Fruit fly (Drosophila melanogaster) whole organism, pupa: Measurements from ENCODE around the gene CG13364.

Experiments
- CG10348 ChIP-seq: fragments of 200-800 bp; sonication (Bioruptor generic); IDR thresholded peaks from 2 replicates; pipeline ENCODE4 v1.3.6; 2022; ENCODE audit warnings: missing biosample characterization, missing genetic modification characterization
- CG12605 ChIP-seq: fragments of 200-800 bp; sonication (Bioruptor generic); IDR thresholded peaks from 2 replicates; pipeline ENCODE4 v1.3.6; 2022; ENCODE audit warnings: missing biosample characterization, missing genetic modification characterization
- CG13204 ChIP-seq: fragments of 200-800 bp; sonication (Bioruptor generic); optimal IDR thresholded peaks from 2 replicates; lab custom pipeline; 2018; ENCODE audit warnings: missing biosample characterization, mild to moderate bottlenecking, missing genetic modification characterization, moderate library complexity
- CG14655 ChIP-seq: fragments of 200-800 bp; sonication (Bioruptor generic); optimal IDR thresholded peaks from 3 replicates; lab custom pipeline; 2017; ENCODE audit warnings: mild to moderate bottlenecking, missing biosample characterization, missing genetic modification reagents, missing genetic modification characterization
- CG15710 ChIP-seq: fragments of 200-800 bp; sonication (Bioruptor generic); optimal IDR thresholded peaks from 2 replicates; lab custom pipeline; 2018; ENCODE audit warnings: missing biosample characterization, mild to moderate bottlenecking, missing genetic modification characterization, moderate library complexity
- CG17806 ChIP-seq: fragments of 200-800 bp; sonication (Bioruptor generic); optimal IDR thresholded peaks from 2 replicates; lab custom pipeline; 2018; ENCODE audit warnings: missing biosample characterization, mild to moderate bottlenecking, missing genetic modification characterization, moderate library complexity
- CG32121 ChIP-seq: fragments of 200-800 bp; sonication (Bioruptor generic); IDR thresholded peaks from 2 replicates; pipeline ENCODE4 v1.3.6; 2022; ENCODE audit warnings: missing biosample characterization, missing genetic modification characterization
- CG34367 ChIP-seq: fragments of 200-800 bp; sonication (Bioruptor generic); optimal IDR thresholded peaks from 2 replicates; lab custom pipeline; 2018; ENCODE audit warnings: missing biosample characterization, mild to moderate bottlenecking, missing genetic modification characterization
- CG4496 ChIP-seq: fragments of 200-800 bp; sonication (Bioruptor generic); IDR thresholded peaks from 3 replicates; pipeline ENCODE4 v1.3.6; 2022; ENCODE audit warnings: missing biosample characterization, missing genetic modification characterization
- CG8159 ChIP-seq: fragments of 200-800 bp; sonication (Bioruptor generic); optimal IDR thresholded peaks from 3 replicates; lab custom pipeline; 2018; ENCODE audit warnings: missing biosample characterization, mild to moderate bottlenecking, missing genetic modification characterization, moderate library complexity
- CG8301 ChIP-seq: fragments of 200-800 bp; sonication (Bioruptor generic); optimal IDR thresholded peaks from 2 replicates; lab custom pipeline; 2018; ENCODE audit warnings: missing biosample characterization, mild to moderate bottlenecking, missing genetic modification characterization
- CG9948 ChIP-seq: fragments of 200-800 bp; sonication (Bioruptor generic); optimal IDR thresholded peaks from 2 replicates; lab custom pipeline; 2018; ENCODE audit warnings: missing biosample characterization, mild to moderate bottlenecking, missing genetic modification characterization, moderate library complexity
- D1 ChIP-seq: fragments of 200-800 bp; sonication (Bioruptor generic); optimal IDR thresholded peaks from 2 replicates; lab custom pipeline; 2018; ENCODE audit warnings: missing biosample characterization, mild to moderate bottlenecking, missing genetic modification characterization, moderate library complexity
- EcR ChIP-seq: fragments of 200-800 bp; sonication (Bioruptor generic); optimal IDR thresholded peaks from 3 replicates; lab custom pipeline; 2019; ENCODE audit warnings: missing biosample characterization, missing genetic modification characterization, mild to moderate bottlenecking, moderate library complexity, missing genetic modification reagents
- Ets98B ChIP-seq: fragments of 200-800 bp; sonication (Bioruptor generic); IDR thresholded peaks from 2 replicates; pipeline ENCODE4 v1.3.6; 2022; ENCODE audit warnings: missing biosample characterization, missing genetic modification characterization
- Pif1A ChIP-seq: fragments of 200-800 bp; sonication (Bioruptor generic); optimal IDR thresholded peaks from 3 replicates; lab custom pipeline; 2016; ENCODE audit warnings: missing biosample characterization, missing genetic modification characterization
- Pif1B ChIP-seq: fragments of 200-800 bp; sonication (Bioruptor generic); optimal IDR thresholded peaks from 3 replicates; lab custom pipeline; 2016; ENCODE audit warnings: missing biosample characterization, missing genetic modification characterization
- Snoo ChIP-seq: fragments of 200-800 bp; sonication (Bioruptor generic); optimal IDR thresholded peaks from 3 replicates; lab custom pipeline; 2017; ENCODE audit warnings: missing biosample characterization, mild to moderate bottlenecking, missing genetic modification characterization, inconsistent platforms
- fd96Ca ChIP-seq: fragments of 200-800 bp; sonication (Bioruptor generic); IDR thresholded peaks from 3 replicates; pipeline ENCODE4 v1.3.6; 2022; ENCODE audit warnings: missing biosample characterization, missing genetic modification characterization
- gl ChIP-seq: fragments of 200-800 bp; sonication (Bioruptor generic); optimal IDR thresholded peaks from 2 replicates; lab custom pipeline; 2018; ENCODE audit warnings: missing biosample characterization, mild to moderate bottlenecking, missing genetic modification characterization
- rn ChIP-seq: fragments of 200-800 bp; sonication (Bioruptor generic); IDR thresholded peaks from 2 replicates; pipeline ENCODE4 v1.3.6; 2022; ENCODE audit warnings: missing biosample characterization, missing genetic modification characterization

Gene CG13364

DNA sequence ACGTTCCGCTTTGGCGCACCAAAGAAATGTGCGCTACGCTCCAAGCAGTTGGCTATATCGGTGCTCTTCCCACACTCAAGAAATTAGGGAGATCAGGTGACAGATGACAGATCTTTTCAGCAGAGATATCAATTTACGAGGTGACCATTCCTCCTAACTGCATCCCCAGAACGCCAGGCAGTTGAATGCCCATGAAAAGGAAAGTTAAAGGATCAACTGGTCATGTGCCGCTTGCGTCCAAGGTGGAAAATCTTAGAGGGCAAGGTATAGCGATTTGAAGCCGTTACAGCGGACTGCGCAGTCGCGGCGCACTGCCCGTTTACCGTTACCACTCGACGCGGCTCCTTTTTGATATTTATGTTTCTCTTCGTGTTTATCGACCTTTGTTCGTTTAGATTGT is 6.4 kb downstream of the CG13364 start:
- TF ChIP-seq D1 (tag; lab: Kevin White, UChicago) = no peak
- TF ChIP-seq CG4496 (GFP tag; lab: Robert Waterston, UW) = 0 out of 3 replicates have a peak, but pooled peaks have one; percentile 32
- TF ChIP-seq CG14655 (GFP tag; lab: Kevin White, UChicago) = no peak
- TF ChIP-seq CG8301 (tag; lab: Kevin White, UChicago) = peak; percentile 1
- TF ChIP-seq CG17806 (tag; lab: Kevin White, UChicago) = no peak

DNA sequence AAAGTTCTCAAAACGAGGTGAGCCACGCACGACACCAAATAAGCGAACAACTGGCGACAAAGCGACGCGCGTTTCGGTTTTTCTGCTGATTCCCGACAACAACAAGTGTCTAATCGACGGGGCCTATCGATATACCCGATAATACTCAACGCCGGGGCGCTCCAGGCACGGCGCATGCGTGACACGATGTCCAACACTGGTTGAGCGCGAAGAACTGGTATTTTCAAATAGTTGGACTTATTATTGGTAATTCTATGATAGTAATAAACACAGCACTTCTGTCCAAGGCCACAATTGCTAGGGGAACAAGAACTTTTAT is 7.6 kb downstream of the CG13364 start:
- TF ChIP-seq CG13204 (GFP tag; lab: Kevin White, UChicago) (no peak), CG8159 (no peak), CG34367 (tag; lab: Kevin White, UChicago) (no peak), CG9948 (no peak), CG12605 (no peak), D1 (tag; lab: Kevin White, UChicago) (no peak), Ets98B (GFP tag; lab: Robert Waterston, UW) (no peak), CG8301 (tag; lab: Kevin White, UChicago) (no peak), CG17806 (tag; lab: Kevin White, UChicago) (no peak), CG4496 (GFP tag; lab: Robert Waterston, UW) (no peak), CG10348 (GFP tag; lab: Robert Waterston, UW) (no peak), CG14655 (GFP tag; lab: Kevin White, UChicago) (no peak), rn (GFP tag; lab: Robert Waterston, UW) (no peak), gl (tag; lab: Kevin White, UChicago) (no peak), Pif1B (GFP tag; lab: Kevin White, UChicago) (no peak), fd96Ca (no peak), Snoo (tag; lab: Kevin White, UChicago) (no peak), CG32121 (GFP tag; lab: Robert Waterston, UW) (no peak), EcR (GFP tag; lab: Kevin White, UChicago) (no peak)

DNA sequence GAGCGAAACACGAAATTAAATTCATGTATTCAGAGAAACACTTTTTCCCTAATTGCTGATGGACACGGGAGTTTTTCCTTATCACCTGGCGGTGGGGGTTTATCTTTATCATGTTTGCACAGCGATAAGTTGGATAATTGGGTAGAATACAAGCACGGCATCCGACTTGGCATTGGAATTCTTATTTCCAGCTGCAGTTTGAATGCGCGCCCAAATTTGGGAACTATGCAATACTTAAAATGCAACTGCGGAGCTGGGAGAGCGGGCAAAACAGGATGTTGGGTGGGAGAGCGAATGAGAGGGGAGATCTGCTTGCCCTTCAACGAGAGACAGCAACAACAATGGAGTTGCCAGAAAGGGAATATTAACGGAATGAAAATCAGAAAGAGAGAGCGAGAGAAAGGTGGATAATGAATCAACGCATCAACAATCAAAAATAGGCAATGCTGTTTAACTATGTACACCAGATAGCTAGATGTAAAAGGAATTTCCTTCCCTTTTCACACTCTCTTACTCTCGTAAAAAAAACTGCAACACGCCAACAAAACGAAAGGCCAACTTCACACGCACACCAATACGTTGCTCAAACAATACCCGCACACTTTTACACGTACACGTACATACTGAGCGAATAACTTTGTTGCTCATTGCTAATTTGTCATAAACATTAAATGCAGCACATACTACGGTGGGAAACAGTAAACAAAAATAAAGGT is 8.1 kb downstream of the CG13364 start:
- TF ChIP-seq CG8301 (tag; lab: Kevin White, UChicago) (no peak), D1 (tag; lab: Kevin White, UChicago) (no peak), CG4496 (GFP tag; lab: Robert Waterston, UW) (0 out of 3 replicates have a peak, but pooled peaks have one; percentile 22), Snoo (tag; lab: Kevin White, UChicago) (peak; percentile 5), fd96Ca (no peak), CG12605 (no peak), EcR (GFP tag; lab: Kevin White, UChicago) (no peak)
- TF ChIP-seq, all 21 proteins: peak for 2

DNA sequence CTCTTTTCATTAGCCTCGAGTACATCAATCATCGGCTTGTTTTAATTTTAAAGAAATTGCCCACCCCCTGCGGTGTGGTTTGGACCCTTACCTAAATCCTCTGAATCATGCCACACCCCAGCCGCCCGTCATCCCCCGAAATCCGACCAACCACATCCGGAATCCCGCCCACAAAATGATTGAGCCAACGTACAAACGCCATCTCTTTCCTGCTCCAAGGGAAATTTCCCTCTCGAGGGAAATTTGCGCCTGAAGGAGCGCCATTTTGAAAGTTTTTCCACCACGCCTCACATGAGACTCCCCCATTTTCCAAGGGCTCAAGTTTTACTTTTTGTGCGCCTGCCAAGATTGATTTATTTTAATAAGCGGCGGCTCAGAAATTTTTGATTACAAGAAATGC is 15.0 kb downstream of the CG13364 start:
- TF ChIP-seq CG12605 (no peak), D1 (tag; lab: Kevin White, UChicago) (no peak), Ets98B (GFP tag; lab: Robert Waterston, UW) (no peak), CG17806 (tag; lab: Kevin White, UChicago) (no peak), gl (tag; lab: Kevin White, UChicago) (no peak), CG9948 (no peak), CG13204 (GFP tag; lab: Kevin White, UChicago) (no peak), Snoo (tag; lab: Kevin White, UChicago) (no peak), CG32121 (GFP tag; lab: Robert Waterston, UW) (no peak)

DNA sequence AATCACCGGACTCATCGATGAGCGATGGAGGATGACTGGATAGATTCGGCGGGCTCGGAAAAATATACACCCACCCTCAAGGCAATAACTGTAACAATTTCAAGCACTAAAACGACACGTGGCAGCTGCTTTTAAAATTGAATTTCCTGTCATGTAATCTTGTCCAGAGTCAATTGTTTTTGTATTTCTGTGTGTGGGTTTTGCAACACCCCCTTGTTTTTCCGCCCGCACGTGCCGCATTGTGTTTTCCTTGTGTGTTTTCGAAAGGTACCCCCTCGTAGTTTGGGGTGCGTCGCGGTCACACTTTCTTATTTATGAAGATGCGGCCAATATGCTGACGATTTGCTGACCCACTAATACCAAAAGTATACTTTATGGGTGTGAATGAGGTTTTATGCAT is 23.0 kb downstream of the CG13364 start:
- TF ChIP-seq fd96Ca (no peak), CG12605 (no peak), CG34367 (tag; lab: Kevin White, UChicago) (no peak)

DNA sequence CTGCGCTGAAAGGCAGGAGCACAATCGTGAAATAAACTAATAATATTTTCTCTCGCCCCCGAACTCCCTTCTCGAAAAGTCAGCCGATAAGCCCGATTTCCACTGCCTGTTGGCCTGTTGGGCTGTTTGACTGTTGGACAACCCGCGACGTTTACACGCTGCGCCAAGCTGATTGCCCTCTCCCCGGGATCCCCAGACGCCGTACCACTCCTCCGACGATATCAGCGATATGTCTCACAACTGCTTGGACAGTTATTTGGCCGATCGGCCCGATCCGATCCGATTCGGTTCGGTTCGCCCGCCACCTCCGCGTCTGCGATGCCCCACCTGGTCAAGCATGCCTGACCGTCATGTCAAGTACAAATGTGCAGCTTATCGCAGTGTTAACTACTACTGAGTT is 25.3 kb downstream of the CG13364 start:
- TF ChIP-seq rn (GFP tag; lab: Robert Waterston, UW) (no peak), Pif1B (GFP tag; lab: Kevin White, UChicago) (no peak)

DNA sequence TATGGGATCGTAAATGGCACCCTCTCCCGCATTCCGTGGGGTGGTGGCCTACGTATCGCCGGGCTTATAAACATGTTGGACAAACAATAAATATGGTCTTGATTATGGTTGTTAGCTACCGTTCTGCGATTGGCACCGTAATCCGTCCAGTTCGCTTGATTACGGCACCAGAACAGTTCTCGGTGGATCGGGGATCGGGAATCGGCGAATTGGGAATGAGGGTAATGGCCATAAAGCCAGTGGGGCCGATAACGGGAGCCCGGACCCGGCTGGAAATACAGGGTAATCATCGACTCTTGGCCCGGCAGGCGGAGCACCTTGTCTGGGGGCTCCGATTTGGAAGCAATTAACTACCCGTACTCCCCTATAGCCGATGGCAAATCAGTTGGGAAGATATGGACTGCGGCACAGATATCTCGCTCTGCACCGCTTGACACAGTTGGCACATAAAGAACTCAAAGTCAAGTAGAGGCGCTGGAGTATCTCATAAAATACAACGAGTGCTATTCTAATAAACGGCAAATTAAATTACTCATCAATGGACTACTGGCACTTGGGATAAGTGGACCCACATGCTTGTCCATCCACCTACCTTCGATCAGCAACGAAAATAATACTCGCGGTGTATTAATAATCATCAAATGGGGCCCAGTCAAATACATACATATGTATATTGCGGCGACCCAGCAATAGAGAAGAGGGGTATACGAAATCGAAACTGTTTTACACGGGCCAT is 26.5 kb downstream of the CG13364 start:
- no peak for TF ChIP-seq CG17806 (tag; lab: Kevin White, UChicago)
- no peak for TF ChIP-seq D1 (tag; lab: Kevin White, UChicago)
- TF ChIP-seq Snoo (tag; lab: Kevin White, UChicago) = no peak
- no peak for TF ChIP-seq CG15710 (tag; lab: Kevin White, UChicago)
- no peak for TF ChIP-seq CG13204 (GFP tag; lab: Kevin White, UChicago)
- TF ChIP-seq CG32121 (GFP tag; lab: Robert Waterston, UW) = no peak
- no peak for TF ChIP-seq rn (GFP tag; lab: Robert Waterston, UW)
- no peak for TF ChIP-seq fd96Ca
- no peak for TF ChIP-seq Pif1B (GFP tag; lab: Kevin White, UChicago)
- TF ChIP-seq CG4496 (GFP tag; lab: Robert Waterston, UW) = no peak
- TF ChIP-seq EcR (GFP tag; lab: Kevin White, UChicago) = no peak
- TF ChIP-seq CG8301 (tag; lab: Kevin White, UChicago) = no peak
- no peak for TF ChIP-seq Pif1A (GFP tag; lab: Kevin White, UChicago)
- TF ChIP-seq CG14655 (GFP tag; lab: Kevin White, UChicago) = no peak
- no peak for TF ChIP-seq CG10348 (GFP tag; lab: Robert Waterston, UW)
- no peak for TF ChIP-seq CG9948
- TF ChIP-seq CG8159 = no peak
